Worm (Caenorhabditis elegans) whole organism, L1 larva: ENCODE data around the gene pcp-3.

ENCODE experiments used
- ceh-8 ChIP-seq: fragments of 200-800 bp; sonication (Bioruptor generic); optimal IDR thresholded peaks from 2 replicates; lab custom pipeline; 2018; ENCODE audit warnings: mild to moderate bottlenecking, missing genetic modification characterization, moderate library complexity, missing compliant biosample characterization
- ceh-90 ChIP-seq: sonication (generic microtip); optimal IDR thresholded peaks from 2 replicates; lab custom pipeline; 2016; ENCODE audit warnings: missing genetic modification characterization, missing compliant biosample characterization
- ces-1 ChIP-seq: fragments of 150-350 bp; optimal IDR thresholded peaks from 2 replicates; lab custom pipeline; 2014; ENCODE audit warnings: missing biosample characterization, missing genetic modification reagents, missing genetic modification characterization
- dpl-1 ChIP-seq, 3 experiments: fragments of 150-350 bp in 2 of 3; sonication (generic microtip) in 1 of 3; optimal IDR thresholded peaks; 2 replicates each; lab custom pipeline; 2014 to 2017; ENCODE audit warnings: missing biosample characterization in 3 of 3, missing genetic modification characterization in 3 of 3, missing genetic modification reagents in 3 of 3
- efl-1 ChIP-seq, 4 experiments: fragments of 150-350 bp; optimal IDR thresholded peaks in 3 of 4; peaks in 1 of 4; 1 replicate in 1 of 4; 2 replicates in 3 of 4; lab custom pipeline; 2014; ENCODE audit warnings: missing biosample characterization in 2 of 4, missing genetic modification characterization in 2 of 4, missing genetic modification reagents in 2 of 4
- egl-27 ChIP-seq, 2 experiments: fragments of 150-350 bp in 1 of 2; sonication (generic microtip); optimal IDR thresholded peaks; 3 replicates each; lab custom pipeline; 2017 to 2018; ENCODE audit warnings: missing biosample characterization in 2 of 2, missing genetic modification characterization in 2 of 2, missing genetic modification reagents in 2 of 2
- elt-2 ChIP-seq: sonication (generic microtip); optimal IDR thresholded peaks from 2 replicates; lab custom pipeline; 2016; ENCODE audit warnings: missing genetic modification characterization, mild to moderate bottlenecking, inconsistent platforms, missing compliant biosample characterization, missing genetic modification reagents
- elt-3 ChIP-seq, 6 experiments: fragments of 150-350 bp in 1 of 6; sonication (generic microtip); optimal IDR thresholded peaks; 2 replicates each; lab custom pipeline; 2017 to 2018; ENCODE audit warnings: missing biosample characterization in 6 of 6, missing genetic modification characterization in 6 of 6, inconsistent platforms in 1 of 6
- ets-5 ChIP-seq: fragments of 200-800 bp; sonication (Bioruptor generic); IDR thresholded peaks from 2 replicates; pipeline ENCODE4 v1.3.6; 2022; ENCODE audit warnings: missing genetic modification characterization, missing compliant biosample characterization
- fkh-10 ChIP-seq: sonication (generic microtip); optimal IDR thresholded peaks from 2 replicates; lab custom pipeline; 2017; ENCODE audit warnings: missing biosample characterization, missing genetic modification reagents, missing genetic modification characterization
- fos-1 ChIP-seq: fragments of 150-350 bp; optimal IDR thresholded peaks from 2 replicates; lab custom pipeline; 2014; ENCODE audit warnings: missing biosample characterization, missing genetic modification characterization
- grh-1 ChIP-seq: fragments of 200-800 bp; sonication (Bioruptor generic); IDR thresholded peaks from 2 replicates; pipeline ENCODE4 v1.3.6; 2022; ENCODE audit warnings: missing genetic modification reagents, missing genetic modification characterization, missing compliant biosample characterization
- hlh-17 ChIP-seq: fragments of 200-800 bp; sonication (Bioruptor generic); optimal IDR thresholded peaks from 2 replicates; lab custom pipeline; 2018; ENCODE audit warnings: missing genetic modification characterization, mild to moderate bottlenecking, missing compliant biosample characterization, moderate library complexity, borderline replicate concordance
- hlh-4 ChIP-seq: sonication (generic microtip); optimal IDR thresholded peaks from 2 replicates; lab custom pipeline; 2016; ENCODE audit warnings: mild to moderate bottlenecking, missing genetic modification characterization, missing compliant biosample characterization
- irx-1 ChIP-seq: sonication (generic microtip); optimal IDR thresholded peaks from 2 replicates; lab custom pipeline; 2016; ENCODE audit warnings: missing genetic modification characterization, missing compliant biosample characterization
- isw-1 ChIP-seq: fragments of 200-800 bp; sonication (Bioruptor generic); IDR thresholded peaks from 2 replicates; pipeline ENCODE4 v1.3.6; 2022; ENCODE audit warnings: missing genetic modification characterization, missing compliant biosample characterization
- lin-13 ChIP-seq: fragments of 150-350 bp; optimal IDR thresholded peaks from 2 replicates; lab custom pipeline; 2014; ENCODE audit warnings: missing biosample characterization, missing genetic modification reagents, missing genetic modification characterization
- lin-14 ChIP-seq: fragments of 200-800 bp; sonication (Bioruptor generic); optimal IDR thresholded peaks from 2 replicates; lab custom pipeline; 2018; ENCODE audit warnings: mild to moderate bottlenecking, missing genetic modification characterization, moderate library complexity, missing compliant biosample characterization
- lin-15B ChIP-seq: fragments of 150-350 bp; sonication (generic microtip); optimal IDR thresholded peaks from 3 replicates; lab custom pipeline; 2014; ENCODE audit warnings: missing biosample characterization, missing genetic modification characterization
- lin-35 ChIP-seq, 2 experiments: fragments of 150-350 bp; optimal IDR thresholded peaks; 2 replicates each; lab custom pipeline; 2014; ENCODE audit warnings: missing biosample characterization in 2 of 2, missing genetic modification characterization in 2 of 2, missing genetic modification reagents in 2 of 2
- lir-3 ChIP-seq: sonication (generic microtip); optimal IDR thresholded peaks from 2 replicates; lab custom pipeline; 2016; ENCODE audit warnings: mild to moderate bottlenecking, missing genetic modification characterization, moderate library complexity, missing compliant biosample characterization; ENCODE audit not compliant: poor library complexity
- mab-9 ChIP-seq: fragments of 200-800 bp; sonication (Bioruptor generic); IDR thresholded peaks from 2 replicates; pipeline ENCODE4 v1.3.6; 2022; ENCODE audit warnings: missing genetic modification reagents, missing genetic modification characterization, missing compliant biosample characterization
- nhr-12 ChIP-seq: sonication (generic microtip); optimal IDR thresholded peaks from 2 replicates; lab custom pipeline; 2017; ENCODE audit warnings: missing biosample characterization, missing genetic modification characterization
- nhr-20 ChIP-seq: sonication (generic microtip); optimal IDR thresholded peaks from 2 replicates; lab custom pipeline; 2016; ENCODE audit warnings: mild to moderate bottlenecking, missing genetic modification characterization, missing compliant biosample characterization
- pqm-1 ChIP-seq: sonication (generic microtip); optimal IDR thresholded peaks from 3 replicates; lab custom pipeline; 2017; ENCODE audit warnings: missing biosample characterization, missing genetic modification characterization
- rnt-1 ChIP-seq: sonication (generic microtip); optimal IDR thresholded peaks from 2 replicates; lab custom pipeline; 2016; ENCODE audit warnings: mild to moderate bottlenecking, missing genetic modification characterization, moderate library complexity, missing compliant biosample characterization
- snpc-4 ChIP-seq: fragments of 150-350 bp; optimal IDR thresholded peaks from 2 replicates; lab custom pipeline; 2014; ENCODE audit warnings: missing biosample characterization, missing genetic modification characterization
- sptf-1 ChIP-seq: fragments of 150-350 bp; optimal IDR thresholded peaks from 2 replicates; lab custom pipeline; 2014; ENCODE audit warnings: missing biosample characterization, missing genetic modification characterization
- swsn-7 ChIP-seq: sonication (generic microtip); optimal IDR thresholded peaks from 2 replicates; lab custom pipeline; 2016; ENCODE audit warnings: missing genetic modification characterization, missing compliant biosample characterization
- tlp-1 ChIP-seq: fragments of 150-350 bp; optimal IDR thresholded peaks from 2 replicates; lab custom pipeline; 2014; ENCODE audit warnings: missing biosample characterization, missing genetic modification characterization
- unc-62 ChIP-seq: fragments of 150-350 bp; optimal IDR thresholded peaks from 2 replicates; lab custom pipeline; 2014; ENCODE audit warnings: missing biosample characterization, missing genetic modification reagents, missing genetic modification characterization
- unc-86 ChIP-seq: sonication (generic microtip); optimal IDR thresholded peaks from 2 replicates; lab custom pipeline; 2016; ENCODE audit warnings: missing genetic modification characterization, missing compliant biosample characterization
- zag-1 ChIP-seq: fragments of 150-350 bp; optimal IDR thresholded peaks from 2 replicates; lab custom pipeline; 2014; ENCODE audit warnings: missing biosample characterization, missing genetic modification characterization
- zip-4 ChIP-seq: fragments of 200-800 bp; sonication (Bioruptor generic); optimal IDR thresholded peaks from 2 replicates; lab custom pipeline; 2018; ENCODE audit warnings: mild to moderate bottlenecking, missing genetic modification characterization, moderate library complexity, missing compliant biosample characterization
- ztf-11 ChIP-seq, 2 experiments: sonication (generic microtip); optimal IDR thresholded peaks; 2 replicates each; lab custom pipeline; 2016 to 2017; ENCODE audit warnings: missing genetic modification characterization in 2 of 2, missing biosample characterization in 1 of 2, missing compliant biosample characterization in 1 of 2

pcp-3 gene

DNA sequence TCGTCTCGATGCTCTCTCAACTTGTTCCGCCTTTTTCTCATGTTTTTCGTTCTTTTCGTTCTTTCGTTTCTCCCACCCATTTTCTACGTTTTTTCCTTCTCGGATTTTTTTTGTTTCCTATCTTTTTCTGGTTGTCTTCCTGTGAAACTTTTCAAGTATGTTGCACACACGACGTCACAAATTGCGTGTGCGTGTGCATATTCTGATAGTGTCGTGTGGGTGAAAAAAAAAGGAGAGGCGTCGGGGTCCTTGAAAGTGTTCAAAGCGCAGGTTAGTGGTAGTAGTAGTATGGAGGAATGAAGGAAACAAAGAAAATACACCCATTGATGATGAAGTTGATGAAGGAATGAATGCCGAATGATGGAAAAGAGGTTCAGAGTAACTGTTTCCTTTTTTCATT lies 10.9 kb upstream of the pcp-3 start:
- no peak for TF ChIP-seq ztf-11 (tag; optimal IDR thresholded peaks at IDR 0.05; lab: Kevin White, UChicago)
- peak; percentile 50 for TF ChIP-seq fkh-10
- peak; percentile 36 for TF ChIP-seq lin-14
- no peak for TF ChIP-seq snpc-4 (tag; lab: Kevin White, UChicago)

DNA sequence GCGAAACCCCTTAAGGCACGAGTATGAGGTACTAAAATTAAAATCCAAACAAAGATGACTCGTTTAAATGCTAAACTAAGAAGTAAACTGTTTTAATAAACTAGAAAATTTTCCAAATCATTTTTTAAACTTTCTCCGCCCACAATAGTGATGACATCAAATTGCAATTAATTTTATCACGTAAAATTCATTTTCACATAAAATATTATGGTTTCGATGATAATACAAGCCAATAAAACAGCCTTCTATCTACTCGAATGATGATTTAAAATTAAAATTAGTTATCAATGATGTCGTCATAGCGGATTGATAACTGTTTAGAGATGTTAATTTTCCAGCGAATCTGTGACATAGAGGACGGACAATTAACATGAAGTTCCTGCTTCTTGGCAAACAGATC lies 6.9 kb upstream of the pcp-3 start, which contains the start of gene C07C7.3:
Gene C07C7.3, plus strand, starts transcription at position 371 of the 400 bp plus-strand sequence.
- TF ChIP-seq unc-86 (tag; lab: Kevin White, UChicago) = no peak
- peak; percentile 70 for TF ChIP-seq elt-2 (tag; lab: Kevin White, UChicago)
- TF ChIP-seq lir-3 = no peak
- no peak for TF ChIP-seq nhr-12 (tag; lab: Kevin White, UChicago)
- TF ChIP-seq ces-1 (GFP tag; lab: Kevin White, UChicago) = no peak
- no peak for TF ChIP-seq egl-27 (tag; optimal IDR thresholded peaks at IDR 0.05; lab: Kevin White, UChicago)
- no peak for TF ChIP-seq isw-1
- TF ChIP-seq fos-1 (tag; lab: Kevin White, UChicago) = no peak
- TF ChIP-seq swsn-7 (tag; lab: Kevin White, UChicago) = no peak
- no peak for TF ChIP-seq sptf-1 (tag; lab: Kevin White, UChicago)
- TF ChIP-seq tlp-1 (tag; lab: Kevin White, UChicago) = peak; percentile 51
- no peak for TF ChIP-seq zip-4 (GFP tag; lab: Kevin White, UChicago)
- TF ChIP-seq unc-62 (GFP tag; lab: Kevin White, UChicago) = no peak
- no peak for TF ChIP-seq efl-1 (optimal IDR thresholded peaks at IDR 0.05; lab: Kevin White, UChicago)
- peak in 1 of 2 experiments; percentile 57 for TF ChIP-seq efl-1 (GFP tag; optimal IDR thresholded peaks at IDR 0.05 in 1 of 2; lab: Kevin White, UChicago)

DNA sequence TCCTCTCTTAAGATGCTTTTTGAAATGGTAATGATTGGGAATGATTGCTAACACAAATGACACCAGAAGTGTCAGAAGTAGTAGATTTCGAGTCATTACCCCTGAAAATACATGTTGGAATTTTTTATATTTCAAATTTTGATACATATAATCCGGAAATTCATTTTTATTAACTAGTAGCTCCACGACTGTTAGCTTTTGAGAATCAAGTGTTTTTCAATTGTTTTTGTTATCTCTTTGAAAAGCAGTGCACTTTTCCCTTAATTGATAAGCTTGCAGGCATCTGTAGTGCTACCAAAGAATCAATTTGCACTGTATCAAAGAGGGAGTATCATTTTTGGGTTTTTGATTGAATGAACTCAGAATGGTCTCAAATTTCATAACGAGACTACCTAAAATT lies 6.2 kb upstream of the pcp-3 start, which contains the start of gene pcp-2:
Gene pcp-2, minus strand, starts transcription at position 101 of the 400 bp plus-strand sequence.
- TF ChIP-seq ceh-90 (no peak), efl-1 (optimal IDR thresholded peaks at IDR 0.05; lab: Kevin White, UChicago) (no peak), efl-1 (GFP tag; optimal IDR thresholded peaks at IDR 0.05 in 1 of 2; lab: Kevin White, UChicago) (peak in 1 of 2 experiments; percentile 12)

DNA sequence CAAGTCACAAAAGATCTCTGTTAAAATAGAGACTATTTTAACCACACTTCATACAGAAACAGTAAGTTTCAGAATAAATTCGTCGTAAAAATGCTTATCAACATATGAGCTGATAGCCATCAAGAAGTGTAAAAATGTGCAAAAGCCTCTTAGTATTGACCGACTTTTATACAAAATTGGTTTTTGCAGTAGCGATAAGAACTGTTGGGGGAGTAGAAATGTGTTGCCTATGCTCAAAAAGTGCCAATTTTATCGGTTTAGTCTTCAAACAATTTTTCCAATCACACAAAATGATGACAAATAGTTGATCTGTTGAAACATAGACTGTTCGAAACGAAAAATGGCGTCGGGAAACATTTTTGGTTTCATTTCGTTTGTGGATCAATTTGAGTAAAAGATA lies 1.0 kb upstream of the pcp-3 start:
- TF ChIP-seq lin-35 (GFP tag; optimal IDR thresholded peaks at IDR 0.05; lab: Kevin White, UChicago) = peak in 1 of 2 experiments; percentile 15
- TF ChIP-seq unc-86 (tag; lab: Kevin White, UChicago) = no peak
- peak; percentile 0 for TF ChIP-seq nhr-20 (tag; lab: Kevin White, UChicago)
- no peak for TF ChIP-seq snpc-4 (tag; lab: Kevin White, UChicago)
- TF ChIP-seq efl-1 (optimal IDR thresholded peaks at IDR 0.05; lab: Kevin White, UChicago) = no peak
- TF ChIP-seq efl-1 (GFP tag; optimal IDR thresholded peaks at IDR 0.05 in 1 of 2; lab: Kevin White, UChicago) = peak in 1 of 2 experiments; percentile 1
- TF ChIP-seq elt-2 (tag; lab: Kevin White, UChicago) = peak; percentile 95
- no peak for TF ChIP-seq mab-9
- no peak for TF ChIP-seq ceh-8 (GFP tag; lab: Kevin White, UChicago)
- TF ChIP-seq irx-1 (tag; lab: Kevin White, UChicago) = no peak
- TF ChIP-seq hlh-4 (tag; lab: Kevin White, UChicago) = no peak
- no peak for TF ChIP-seq grh-1 (GFP tag; lab: Robert Waterston, UW)
- TF ChIP-seq zag-1 (tag; lab: Kevin White, UChicago) = no peak
- no peak for TF ChIP-seq pqm-1 (tag; lab: Kevin White, UChicago)
- no peak for TF ChIP-seq dpl-1 (GFP tag; optimal IDR thresholded peaks at IDR 0.05; lab: Kevin White, UChicago)

DNA sequence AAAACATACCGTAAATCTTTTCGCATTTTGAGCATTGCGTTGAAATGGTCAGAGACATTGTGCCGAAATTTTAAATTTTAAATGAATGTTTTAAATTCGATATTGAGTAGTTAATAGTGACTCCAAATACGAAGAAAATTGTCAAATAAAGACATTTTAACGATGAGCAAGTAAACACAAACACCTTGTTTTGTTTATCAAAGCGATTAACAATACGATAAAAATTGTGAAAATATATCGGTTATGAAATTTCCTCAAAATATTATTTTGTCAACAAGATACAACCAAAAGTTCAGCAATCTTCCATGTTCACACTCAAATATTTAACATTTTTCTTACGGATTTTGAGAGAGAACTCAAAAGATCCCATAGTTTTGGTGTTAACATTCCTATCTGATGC lies 4.6 kb downstream of the pcp-3 start, which contains the start of gene F23B2.10:
Gene F23B2.10, minus strand, starts transcription at position 101 of the 400 bp plus-strand sequence.
- TF ChIP-seq lin-13 (GFP tag; lab: Kevin White, UChicago) (no peak), ceh-90 (no peak), elt-3 (tag; optimal IDR thresholded peaks at IDR 0.05; lab: Kevin White, UChicago) (no peak), ets-5 (GFP tag; lab: Robert Waterston, UW) (no peak), lin-15B (tag; lab: Kevin White, UChicago) (no peak), swsn-7 (tag; lab: Kevin White, UChicago) (no peak), rnt-1 (tag; lab: Kevin White, UChicago) (no peak), hlh-17 (GFP tag; lab: Kevin White, UChicago) (no peak)
